Fruit fly (Drosophila melanogaster): ENCODE results near the gene Osi3.

The Osi3 gene

DNA sequence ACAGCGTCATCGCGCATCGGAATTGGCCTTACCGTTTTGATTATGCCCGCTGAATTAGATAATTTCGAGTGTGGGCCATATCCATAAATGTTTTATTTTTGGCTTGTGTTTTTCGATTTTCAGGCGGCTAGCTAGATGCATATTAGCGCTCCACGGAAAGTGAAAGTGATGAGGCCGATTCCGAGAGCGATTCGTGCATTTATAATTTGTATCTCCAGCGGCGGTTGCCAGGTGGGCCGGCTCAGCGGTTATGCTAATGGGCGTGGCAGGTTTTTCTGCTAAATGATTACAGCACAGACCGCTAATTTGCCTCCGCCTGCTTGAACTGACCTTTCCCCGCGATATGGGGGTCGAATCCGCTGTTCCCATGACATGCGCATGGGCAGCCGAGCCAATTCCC is 29.4 kb downstream of the Osi3 start:
- TF ChIP-seq CG17385 (GFP tag; optimal IDR thresholded peaks at IDR 0.05) (no peak), Hr78 (GFP tag; optimal IDR thresholded peaks at IDR 0.05) (peak in 1 of 2 experiments; percentile 79), Dad (GFP tag; optimal IDR thresholded peaks at IDR 0.05) (no peak), Blimp-1 (GFP tag; optimal IDR thresholded peaks at IDR 0.05) (peak; percentile 91), her (GFP tag; optimal IDR thresholded peaks at IDR 0.05) (no peak), CG10321 (GFP tag; IDR thresholded peaks at IDR 0.05) (no peak), CkIIα-i1 (GFP tag; IDR thresholded peaks at IDR 0.05) (no peak), shn (GFP tag; optimal IDR thresholded peaks at IDR 0.05) (no peak), Tbp (GFP tag; optimal IDR thresholded peaks at IDR 0.05) (no peak), CG2678 (tag; optimal IDR thresholded peaks at IDR 0.05) (no peak), CG7271 (tag; optimal IDR thresholded peaks at IDR 0.05) (no peak), CG18619 (GFP tag; optimal IDR thresholded peaks at IDR 0.05) (no peak), CG9437 (GFP tag; optimal IDR thresholded peaks at IDR 0.05) (no peak), Pdp1 (GFP tag; optimal IDR thresholded peaks at IDR 0.05) (peak in 1 of 2 experiments; percentile 47), stc (GFP tag; IDR thresholded peaks at IDR 0.05) (no peak), CG7372 (GFP tag; IDR thresholded peaks at IDR 0.05) (no peak), eve (GFP tag; optimal IDR thresholded peaks at IDR 0.05) (no peak), ap (GFP tag; IDR thresholded peaks at IDR 0.05) (no peak), Med (GFP tag) (no peak), CG2129 (GFP tag; IDR thresholded peaks at IDR 0.05; ENCODE audit: partially characterized antibody) (no peak), CG32532 (GFP tag; IDR thresholded peaks at IDR 0.05) (no peak), HHEX (GFP tag; optimal IDR thresholded peaks at IDR 0.05) (no peak), seq (GFP tag; IDR thresholded peaks at IDR 0.05) (no peak), CG15073 (GFP tag; optimal IDR thresholded peaks at IDR 0.05) (no peak), Dbx (GFP tag; IDR thresholded peaks at IDR 0.05) (no peak), vvl (GFP tag; IDR thresholded peaks at IDR 0.05) (peak; percentile 55; the same call in 1 of the 2 replicates), CG8478 (optimal IDR thresholded peaks at IDR 0.05) (no peak), insv (GFP tag; optimal IDR thresholded peaks at IDR 0.05) (no peak), nerfin-1 (tag; optimal IDR thresholded peaks at IDR 0.05) (no peak), Dll (GFP tag; IDR thresholded peaks at IDR 0.05; ENCODE audit: partially characterized antibody) (no peak), CG16815 (GFP tag; optimal IDR thresholded peaks at IDR 0.05) (no peak), klu (GFP tag; IDR thresholded peaks at IDR 0.05) (0 out of 2 replicates have a peak, but pooled peaks have one; percentile 18), Bdp1 (GFP tag; optimal IDR thresholded peaks at IDR 0.05) (no peak), nmo (GFP tag; optimal IDR thresholded peaks at IDR 0.05) (no peak), sr (GFP tag; IDR thresholded peaks at IDR 0.05) (no peak), CG3163 (GFP tag; optimal IDR thresholded peaks at IDR 0.05) (no peak), corto (GFP tag; optimal IDR thresholded peaks at IDR 0.05) (no peak)

DNA sequence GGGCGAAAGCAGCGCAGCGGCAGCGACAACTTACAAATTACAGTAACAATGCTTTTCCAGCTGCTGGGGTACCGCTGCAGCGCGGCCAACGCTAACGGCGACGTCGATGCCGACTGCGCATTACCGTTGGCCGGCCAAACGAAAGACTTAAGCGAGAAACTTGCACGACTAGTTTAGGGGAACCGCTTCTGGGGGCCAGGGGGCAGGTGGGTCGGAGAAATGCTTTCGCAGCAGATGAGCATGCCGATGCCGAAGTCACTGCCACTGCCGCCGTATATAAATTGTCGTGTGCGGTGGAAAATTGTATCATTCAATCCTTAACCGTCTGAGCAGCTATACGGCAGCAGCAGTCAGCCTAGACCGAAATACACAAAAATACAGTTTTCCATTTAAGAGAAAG is 33.1 kb downstream of the Osi3 start, which contains the start of gene Osi7:
Osi7 (plus strand) TSS at position 301 of the 400 bp plus-strand sequence.
- TF ChIP-seq CG9215 (GFP tag; IDR thresholded peaks at IDR 0.05) (no peak), sc (optimal IDR thresholded peaks at IDR 0.05) (no peak), sc (GFP tag; optimal IDR thresholded peaks at IDR 0.05) (no peak), CG9797 (GFP tag; optimal IDR thresholded peaks at IDR 0.05) (no peak), gcm2 (GFP tag; optimal IDR thresholded peaks at IDR 0.05) (no peak), oc (tag; optimal IDR thresholded peaks at IDR 0.05) (peak; percentile 47), CG1832 (GFP tag; optimal IDR thresholded peaks at IDR 0.05) (no peak), Lim3 (GFP tag; IDR thresholded peaks at IDR 0.05) (no peak), Blimp-1 (GFP tag; optimal IDR thresholded peaks at IDR 0.05) (peak; percentile 41), jing (GFP tag; optimal IDR thresholded peaks at IDR 0.05) (no peak), vfl (GFP tag; optimal IDR thresholded peaks at IDR 0.05) (no peak), run (tag; optimal IDR thresholded peaks at IDR 0.05) (no peak), crol (GFP tag; IDR thresholded peaks at IDR 0.05) (peak; percentile 50; the same call in 1 of the 2 replicates), gem (tag; optimal IDR thresholded peaks at IDR 0.05) (no peak), nmo (GFP tag; optimal IDR thresholded peaks at IDR 0.05) (no peak), unpg (GFP tag; optimal IDR thresholded peaks at IDR 0.05) (no peak), CG6765 (GFP tag; optimal IDR thresholded peaks at IDR 0.05) (no peak), CG2889 (GFP tag; IDR thresholded peaks at IDR 0.05) (no peak), CG15696 (tag; optimal IDR thresholded peaks at IDR 0.05) (no peak)

Measured in whole organism, embryonic.